Worm (Caenorhabditis elegans) whole organism, L4 larva: Measurements from ENCODE around the gene B0416.3.

Source experiments
- F10B5.3 ChIP-seq: sonication (generic microtip); optimal IDR thresholded peaks from 2 replicates; lab custom pipeline; 2016; ENCODE audit warnings: mild to moderate bottlenecking, missing genetic modification characterization, missing compliant biosample characterization
- F26F4.8 ChIP-seq: fragments of 200-800 bp; sonication (Bioruptor generic); conservative IDR thresholded peaks from 2 replicates; pipeline ENCODE4 v1.3.6; 2022; ENCODE audit warnings: missing genetic modification characterization, missing compliant biosample characterization
- F37D6.2 ChIP-seq: sonication (generic microtip); optimal IDR thresholded peaks from 2 replicates; lab custom pipeline; 2016; ENCODE audit warnings: mild to moderate bottlenecking, missing genetic modification characterization, missing compliant biosample characterization
- R02D3.7 ChIP-seq: fragments of 150-350 bp; sonication (generic microtip); optimal IDR thresholded peaks from 3 replicates; lab custom pipeline; 2014; ENCODE audit warnings: missing biosample characterization, missing genetic modification characterization
- Y5F2A.4 ChIP-seq: fragments of 200-800 bp; sonication (Bioruptor generic); optimal IDR thresholded peaks from 2 replicates; lab custom pipeline; 2018; ENCODE audit warnings: mild to moderate bottlenecking, missing genetic modification characterization, missing compliant biosample characterization
- aha-1 ChIP-seq: fragments of 150-350 bp; peaks from one replicate; lab custom pipeline; 2014; ENCODE audit warnings: missing biosample characterization, missing genetic modification characterization
- arid-1 ChIP-seq: fragments of 200-800 bp; sonication (Bioruptor generic); conservative IDR thresholded peaks from 2 replicates; pipeline ENCODE4 v1.3.6; 2022; ENCODE audit warnings: missing genetic modification reagents, missing genetic modification characterization, missing compliant biosample characterization
- ceh-28 ChIP-seq: fragments of 150-350 bp; optimal IDR thresholded peaks from 2 replicates; lab custom pipeline; 2014; ENCODE audit warnings: missing biosample characterization, missing genetic modification reagents, missing genetic modification characterization
- ceh-62 ChIP-seq: sonication (generic microtip); optimal IDR thresholded peaks from 2 replicates; lab custom pipeline; 2017; ENCODE audit warnings: missing biosample characterization, missing genetic modification characterization
- cey-2 ChIP-seq: sonication (generic microtip); optimal IDR thresholded peaks from 3 replicates; lab custom pipeline; 2017; ENCODE audit warnings: missing genetic modification characterization, mild to moderate bottlenecking, missing compliant biosample characterization, antibody characterized with exemption, borderline replicate concordance; ENCODE audit not compliant: insufficient read depth
- ctbp-1 ChIP-seq: fragments of 200-800 bp; sonication (Bioruptor generic); IDR thresholded peaks from 2 replicates; pipeline ENCODE4 v1.3.6; 2022; ENCODE audit warnings: missing genetic modification reagents, missing genetic modification characterization, missing compliant biosample characterization
- daf-12 ChIP-seq: fragments of 150-350 bp; optimal IDR thresholded peaks from 2 replicates; lab custom pipeline; 2014; ENCODE audit warnings: missing biosample characterization, missing genetic modification reagents, missing genetic modification characterization
- dmd-6 ChIP-seq: fragments of 200-800 bp; sonication (Bioruptor generic); IDR thresholded peaks from 2 replicates; pipeline ENCODE4 v1.3.6; 2022; ENCODE audit warnings: missing genetic modification reagents, missing genetic modification characterization, missing compliant biosample characterization
- dmd-9 ChIP-seq: fragments of 200-800 bp; sonication (Bioruptor generic); IDR thresholded peaks from 2 replicates; pipeline ENCODE4 v1.3.6; 2022; ENCODE audit warnings: missing genetic modification reagents, missing genetic modification characterization, missing compliant biosample characterization
- egl-27 ChIP-seq: sonication (generic microtip); optimal IDR thresholded peaks from 3 replicates; lab custom pipeline; 2017; ENCODE audit warnings: missing biosample characterization, missing genetic modification reagents, missing genetic modification characterization
- fkh-10 ChIP-seq: fragments of 150-350 bp; optimal IDR thresholded peaks from 2 replicates; lab custom pipeline; 2014; ENCODE audit warnings: missing biosample characterization, missing genetic modification reagents, missing genetic modification characterization
- hif-1 ChIP-seq, 2 experiments: sonication (generic microtip); optimal IDR thresholded peaks; 2 replicates each; lab custom pipeline; 2016 to 2017; ENCODE audit warnings: missing compliant biosample characterization in 2 of 2, missing genetic modification characterization in 2 of 2, missing genetic modification reagents in 2 of 2, missing genotype in 2 of 2, mild to moderate bottlenecking in 1 of 2
- hlh-30 ChIP-seq: sonication (generic microtip); optimal IDR thresholded peaks from 2 replicates; lab custom pipeline; 2017; ENCODE audit warnings: antibody characterized with exemption, mild to moderate bottlenecking, missing genetic modification characterization, missing compliant biosample characterization; ENCODE audit not compliant: insufficient read depth
- hmg-1.1 ChIP-seq: fragments of 200-800 bp; sonication (Bioruptor generic); IDR thresholded peaks from 2 replicates; pipeline ENCODE4 v1.3.6; 2022; ENCODE audit warnings: missing genetic modification reagents, missing genetic modification characterization, missing compliant biosample characterization
- lim-7 ChIP-seq: fragments of 200-800 bp; sonication (Bioruptor generic); IDR thresholded peaks from 2 replicates; pipeline ENCODE4 v1.3.6; 2022; ENCODE audit warnings: missing genetic modification characterization, missing compliant biosample characterization
- lin-38 ChIP-seq: fragments of 200-800 bp; sonication (Bioruptor generic); IDR thresholded peaks from 2 replicates; pipeline ENCODE4 v1.3.6; 2022; ENCODE audit warnings: missing genetic modification reagents, missing genetic modification characterization, missing compliant biosample characterization
- lsy-2 ChIP-seq, 2 experiments: fragments of 150-350 bp in 1 of 2; sonication (generic microtip) in 1 of 2; optimal IDR thresholded peaks; 2 replicates each; lab custom pipeline; 2014 to 2017; ENCODE audit warnings: missing biosample characterization in 2 of 2, missing genetic modification characterization in 2 of 2
- madf-5 ChIP-seq, 2 experiments: fragments of 200-800 bp; sonication (Bioruptor generic); IDR thresholded peaks; 2 replicates each; pipeline ENCODE4 v1.3.6; 2022; ENCODE audit warnings: missing compliant biosample characterization in 2 of 2, missing genetic modification characterization in 2 of 2
- mdl-1 ChIP-seq, 2 experiments: fragments of 150-350 bp in 1 of 2; sonication (generic microtip) in 1 of 2; optimal IDR thresholded peaks; 2 replicates each; lab custom pipeline; 2014 to 2017; ENCODE audit warnings: missing biosample characterization in 2 of 2, missing genetic modification characterization in 2 of 2
- mep-1 ChIP-seq: fragments of 150-350 bp; sonication (generic microtip); optimal IDR thresholded peaks from 3 replicates; lab custom pipeline; 2014; ENCODE audit warnings: missing biosample characterization, missing genetic modification characterization
- mes-2 ChIP-seq: sonication (generic microtip); optimal IDR thresholded peaks from 2 replicates; lab custom pipeline; 2016; ENCODE audit warnings: missing genotype, mild to moderate bottlenecking, missing genetic modification characterization, missing compliant biosample characterization; ENCODE audit not compliant: poor library complexity, severe bottlenecking
- mxl-3 ChIP-seq: fragments of 200-800 bp; sonication (Bioruptor generic); optimal IDR thresholded peaks from 2 replicates; lab custom pipeline; 2018; ENCODE audit warnings: mild to moderate bottlenecking, missing genetic modification characterization, missing compliant biosample characterization
- nhr-10 ChIP-seq: fragments of 150-350 bp; optimal IDR thresholded peaks from 2 replicates; lab custom pipeline; 2014; ENCODE audit warnings: missing biosample characterization, missing genetic modification characterization
- nhr-237 ChIP-seq: sonication (generic microtip); optimal IDR thresholded peaks from 2 replicates; lab custom pipeline; 2017; ENCODE audit warnings: missing biosample characterization, missing genetic modification characterization
- nhr-25 ChIP-seq: sonication (generic microtip); optimal IDR thresholded peaks from 2 replicates; lab custom pipeline; 2017; ENCODE audit warnings: missing genetic modification characterization, mild to moderate bottlenecking, missing compliant biosample characterization, antibody characterized with exemption, moderate library complexity, borderline replicate concordance; ENCODE audit not compliant: insufficient read depth
- nhr-28 ChIP-seq: fragments of 150-350 bp; optimal IDR thresholded peaks from 2 replicates; lab custom pipeline; 2014; ENCODE audit warnings: missing biosample characterization, missing genetic modification characterization
- nhr-42 ChIP-seq: fragments of 200-800 bp; sonication (Bioruptor generic); IDR thresholded peaks from 2 replicates; pipeline ENCODE4 v1.3.6; 2022; ENCODE audit warnings: missing genetic modification characterization, missing compliant biosample characterization
- nhr-77 ChIP-seq: fragments of 150-350 bp; optimal IDR thresholded peaks from 2 replicates; lab custom pipeline; 2014; ENCODE audit warnings: missing biosample characterization, missing genetic modification characterization
- rbr-2 ChIP-seq: sonication (generic microtip); optimal IDR thresholded peaks from 2 replicates; lab custom pipeline; 2016; ENCODE audit warnings: missing genotype, missing genetic modification characterization, missing compliant biosample characterization
- set-16 ChIP-seq: fragments of 200-800 bp; sonication (Bioruptor generic); IDR thresholded peaks from 2 replicates; pipeline ENCODE4 v1.3.6; 2022; ENCODE audit warnings: missing genetic modification reagents, missing genetic modification characterization, missing compliant biosample characterization
- snpc-1.2 ChIP-seq: fragments of 200-800 bp; sonication (Bioruptor generic); IDR thresholded peaks from 2 replicates; pipeline ENCODE4 v1.3.6; 2022; ENCODE audit warnings: missing genetic modification reagents, missing genetic modification characterization, missing compliant biosample characterization
- unc-62 ChIP-seq, 3 experiments: fragments of 150-350 bp in 1 of 3; sonication (generic microtip); optimal IDR thresholded peaks in 2 of 3; peaks in 1 of 3; 1 replicate in 1 of 3; 2 replicates in 2 of 3; lab custom pipeline; 2014 to 2017; ENCODE audit warnings: missing biosample characterization in 3 of 3, missing genetic modification characterization in 3 of 3, missing genetic modification reagents in 3 of 3, missing genotype in 1 of 3
- zag-1 ChIP-seq: fragments of 150-350 bp; optimal IDR thresholded peaks from 2 replicates; lab custom pipeline; 2014; ENCODE audit warnings: missing biosample characterization, missing genetic modification characterization
- zfp-2 ChIP-seq: sonication (generic microtip); optimal IDR thresholded peaks from 2 replicates; lab custom pipeline; 2016; ENCODE audit warnings: mild to moderate bottlenecking, missing genetic modification characterization, missing compliant biosample characterization
- zfp-3 ChIP-seq: fragments of 200-800 bp; sonication (Bioruptor generic); conservative IDR thresholded peaks from 2 replicates; pipeline ENCODE4 v1.3.6; 2022; ENCODE audit warnings: missing genetic modification reagents, missing genetic modification characterization, missing compliant biosample characterization
- zip-2 ChIP-seq: fragments of 150-350 bp; optimal IDR thresholded peaks from 2 replicates; lab custom pipeline; 2014; ENCODE audit warnings: missing biosample characterization, missing genetic modification characterization

The B0416.3 gene

DNA sequence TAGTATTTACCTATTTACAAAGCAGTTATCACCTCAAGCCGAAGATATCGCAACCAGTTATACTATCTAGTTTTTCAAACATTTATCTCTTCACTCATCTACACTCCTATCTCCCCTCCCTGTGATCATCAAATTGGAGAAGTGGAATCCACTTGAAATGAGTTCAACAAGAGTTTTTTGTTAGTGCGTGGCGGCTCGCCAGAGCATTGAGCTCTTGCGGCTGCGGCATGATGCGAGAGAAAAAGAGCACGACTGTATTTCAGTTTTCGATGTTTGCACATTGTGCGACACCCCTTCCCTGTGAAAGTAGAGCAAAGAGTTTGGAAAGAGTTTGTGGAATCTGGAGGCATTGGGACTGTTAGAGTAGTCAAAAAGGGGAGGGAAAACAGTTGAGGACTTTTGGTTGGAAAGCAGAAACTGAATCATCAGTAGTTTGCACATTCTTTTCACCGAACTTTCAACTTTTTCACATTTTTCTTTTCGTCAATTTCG lies 39.3 kb downstream of the B0416.3 start, which contains the start of gene T20B5.2:
Gene T20B5.2, plus strand, starts transcription at position 442 of the 492 bp plus-strand sequence.
- TF ChIP-seq zip-2 (tag; lab: Kevin White, UChicago) (no peak), dmd-9 (no peak), unc-62 (GFP tag; optimal IDR thresholded peaks at IDR 0.05 in 1 of 2; lab: Kevin White, UChicago) (peak in 1 of 2 experiments; percentile 65), unc-62 (tag; optimal IDR thresholded peaks at IDR 0.05; lab: Kevin White, UChicago) (no peak), zfp-2 (tag; lab: Kevin White, UChicago) (no peak), aha-1 (tag; lab: Kevin White, UChicago) (no peak), lin-38 (GFP tag; lab: Robert Waterston, UW) (no peak), F26F4.8 (0 out of 2 replicates have a peak, but pooled peaks have one; percentile 21), nhr-237 (tag; lab: Kevin White, UChicago) (no peak), lim-7 (no peak), zag-1 (tag; lab: Kevin White, UChicago) (no peak), Y5F2A.4 (GFP tag; lab: Kevin White, UChicago) (no peak)

- peak in 1 of 2 experiments; percentile 75 for TF ChIP-seq unc-62 (GFP tag; optimal IDR thresholded peaks at IDR 0.05 in 1 of 2; lab: Kevin White, UChicago)
- no peak for TF ChIP-seq unc-62 (tag; optimal IDR thresholded peaks at IDR 0.05; lab: Kevin White, UChicago)
- TF ChIP-seq zag-1 (tag; lab: Kevin White, UChicago) = no peak
These were observed 44.8 kb downstream of the B0416.3 start for ce11 chrX:9336227-9336626.

DNA sequence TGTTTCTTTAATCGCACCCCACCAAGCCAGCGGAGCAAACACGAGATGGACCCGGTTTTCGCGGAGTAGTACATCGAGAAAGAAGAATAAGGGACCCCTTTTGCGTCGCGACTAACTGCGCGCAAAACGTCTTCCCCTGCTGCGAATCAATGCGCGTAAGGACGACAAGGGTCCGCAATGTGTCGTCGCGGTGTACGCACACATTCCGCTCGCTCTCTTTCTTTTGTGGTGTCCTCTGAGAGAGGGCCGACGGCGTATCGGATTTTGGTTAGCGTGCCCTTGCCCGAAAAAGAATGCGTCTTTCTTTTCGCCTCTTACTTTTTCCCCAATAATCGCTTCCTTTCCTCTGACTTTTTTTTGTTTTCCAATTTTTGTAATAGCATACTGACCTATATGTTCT lies 46.4 kb downstream of the B0416.3 start:
- TF ChIP-seq mes-2 (tag; lab: Kevin White, UChicago) (no peak), rbr-2 (tag; lab: Kevin White, UChicago) (peak; percentile 81), egl-27 (tag; lab: Kevin White, UChicago) (no peak), ceh-62 (tag; lab: Kevin White, UChicago) (no peak), daf-12 (tag; lab: Kevin White, UChicago) (no peak), arid-1 (GFP tag; lab: Robert Waterston, UW) (0 out of 2 replicates have a peak, but pooled peaks have one; percentile 37), cey-2 (tag; lab: Kevin White, UChicago) (no peak), mep-1 (tag; lab: Kevin White, UChicago) (peak; percentile 79), set-16 (GFP tag; lab: Robert Waterston, UW) (no peak; the same call in none of the 2 replicates), ctbp-1 (peak; percentile 84), nhr-28 (tag; lab: Kevin White, UChicago) (peak; percentile 38), R02D3.7 (no peak), hmg-1.1 (GFP tag; lab: Robert Waterston, UW) (peak; percentile 88), nhr-77 (peak; percentile 20), madf-5 (GFP tag; IDR thresholded peaks at IDR 0.05; lab: Robert Waterston, UW) (0 out of 4 replicates have a peak, but pooled peaks of 1 of the 2 experiments have one; percentile 58), lim-7 (0 out of 2 replicates have a peak, but pooled peaks have one; percentile 23), zfp-3 (GFP tag; lab: Robert Waterston, UW) (no peak), nhr-10 (tag; lab: Kevin White, UChicago) (no peak), lsy-2 (tag; optimal IDR thresholded peaks at IDR 0.05; lab: Kevin White, UChicago) (peak in 1 of 2 experiments; percentile 15), unc-62 (GFP tag; optimal IDR thresholded peaks at IDR 0.05 in 1 of 2; lab: Kevin White, UChicago) (peak in 1 of 2 experiments; percentile 73), unc-62 (tag; optimal IDR thresholded peaks at IDR 0.05; lab: Kevin White, UChicago) (no peak), zfp-2 (tag; lab: Kevin White, UChicago) (no peak), ceh-28 (tag; lab: Kevin White, UChicago) (peak; percentile 23), mdl-1 (tag; optimal IDR thresholded peaks at IDR 0.05; lab: Kevin White, UChicago) (peak in 1 of 2 experiments; percentile 79), F37D6.2 (tag; lab: Kevin White, UChicago) (peak; percentile 53), nhr-42 (GFP tag; lab: Robert Waterston, UW) (peak; percentile 77; the same call in 1 of the 2 replicates), fkh-10 (GFP tag; lab: Kevin White, UChicago) (peak; percentile 36), aha-1 (tag; lab: Kevin White, UChicago) (peak; percentile 91), dmd-6 (GFP tag; lab: Robert Waterston, UW) (0 out of 2 replicates have a peak, but pooled peaks have one; percentile 34), F10B5.3 (no peak), hlh-30 (tag; lab: Kevin White, UChicago) (peak; percentile 77), nhr-25 (tag; lab: Kevin White, UChicago) (no peak), hif-1 (tag; optimal IDR thresholded peaks at IDR 0.05; lab: Kevin White, UChicago) (no peak), mxl-3 (peak; percentile 67), snpc-1.2 (GFP tag; lab: Robert Waterston, UW) (no peak)
